Worm (Caenorhabditis elegans) whole organism, mixed stage, embryonic: ENCODE measurements around the gene F48E3.9.

Source experiments
- blmp-1 ChIP-seq: fragments of 150-350 bp; optimal IDR thresholded peaks from 2 replicates; lab custom pipeline; 2014; ENCODE audit warnings: missing biosample characterization, missing genetic modification characterization
- ces-1 ChIP-seq: fragments of 150-350 bp; optimal IDR thresholded peaks from 2 replicates; lab custom pipeline; 2014; ENCODE audit warnings: missing biosample characterization, missing genetic modification reagents, missing genetic modification characterization
- cnd-1 ChIP-seq: fragments of 200-800 bp; sonication (Bioruptor generic); optimal IDR thresholded peaks from 2 replicates; lab custom pipeline; 2018; ENCODE audit warnings: mild to moderate bottlenecking, missing genetic modification characterization, missing compliant biosample characterization
- elt-1 ChIP-seq: sonication (generic microtip); optimal IDR thresholded peaks from 2 replicates; lab custom pipeline; 2017; ENCODE audit warnings: missing genetic modification characterization, mild to moderate bottlenecking, missing compliant biosample characterization, antibody characterized with exemption, moderate library complexity, borderline replicate concordance; ENCODE audit not compliant: insufficient read depth
- elt-3 ChIP-seq: fragments of 150-350 bp; optimal IDR thresholded peaks from 2 replicates; lab custom pipeline; 2014; ENCODE audit warnings: missing biosample characterization, missing genetic modification characterization
- lin-13 ChIP-seq: fragments of 150-350 bp; optimal IDR thresholded peaks from 2 replicates; lab custom pipeline; 2014; ENCODE audit warnings: missing biosample characterization, missing genetic modification characterization
- lin-32 ChIP-seq: fragments of 200-800 bp; sonication (Bioruptor generic); optimal IDR thresholded peaks from 2 replicates; lab custom pipeline; 2018; ENCODE audit warnings: mild to moderate bottlenecking, missing genetic modification characterization, missing compliant biosample characterization
- lsy-2 ChIP-seq: fragments of 150-350 bp; optimal IDR thresholded peaks from 2 replicates; lab custom pipeline; 2014; ENCODE audit warnings: missing biosample characterization, missing genetic modification characterization
- nhr-237 ChIP-seq: fragments of 150-350 bp; optimal IDR thresholded peaks from 2 replicates; lab custom pipeline; 2014; ENCODE audit warnings: missing biosample characterization, missing genetic modification characterization
- pha-4 ChIP-seq: fragments of 150-350 bp; optimal IDR thresholded peaks from 2 replicates; lab custom pipeline; 2018; ENCODE audit warnings: missing biosample characterization, missing genetic modification reagents, missing genetic modification characterization
- sptf-1 ChIP-seq: sonication (generic microtip); optimal IDR thresholded peaks from 2 replicates; lab custom pipeline; 2017; ENCODE audit warnings: mild to moderate bottlenecking, missing genetic modification characterization, moderate library complexity, missing compliant biosample characterization
- unc-39 ChIP-seq: fragments of 150-350 bp; optimal IDR thresholded peaks from 2 replicates; lab custom pipeline; 2014; ENCODE audit warnings: missing biosample characterization, missing genetic modification characterization
- ztf-11 ChIP-seq: fragments of 150-350 bp; optimal IDR thresholded peaks from 2 replicates; lab custom pipeline; 2014; ENCODE audit warnings: missing biosample characterization, missing genetic modification characterization

DNA sequence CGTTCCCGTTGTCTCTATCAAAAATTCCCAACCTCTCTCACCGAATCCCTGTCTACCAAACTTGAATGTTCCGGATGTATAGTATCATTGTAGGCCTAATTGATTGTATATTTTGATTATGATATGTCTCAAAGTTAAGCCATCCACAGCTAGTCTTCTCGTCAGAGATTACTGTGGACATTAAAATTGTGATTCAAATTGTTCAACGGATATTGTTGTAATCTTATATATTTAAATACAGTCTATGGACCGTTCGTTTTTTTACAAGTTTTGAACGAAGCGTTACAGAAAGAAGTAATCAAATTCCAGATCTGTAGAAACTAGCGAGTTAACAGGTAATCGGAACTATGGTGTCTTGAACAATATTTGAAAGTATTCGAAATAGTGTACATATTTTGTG, at the start of gene F48E3.9:
- TF ChIP-seq blmp-1 (tag; lab: Kevin White, UChicago) (no peak), nhr-237 (tag; lab: Kevin White, UChicago) (no peak), pha-4 (tag; lab: Kevin White, UChicago) (no peak), unc-39 (tag; lab: Kevin White, UChicago) (no peak), lsy-2 (tag; lab: Kevin White, UChicago) (no peak), sptf-1 (no peak), lin-13 (tag; lab: Kevin White, UChicago) (no peak), ztf-11 (tag; lab: Kevin White, UChicago) (no peak), elt-1 (tag; lab: Kevin White, UChicago) (no peak), elt-3 (tag; lab: Kevin White, UChicago) (no peak), lin-32 (GFP tag; lab: Kevin White, UChicago) (no peak), cnd-1 (tag; lab: Kevin White, UChicago) (no peak), ces-1 (no peak)
